Worm (Caenorhabditis elegans) whole organism, midembryonic: ENCODE measurements around the gene C15H11.11.
"Not testable (repeated sequence)": the region's sequence is repeated elsewhere in the genome, so short reads cannot be mapped to it uniquely, and the experiment has no call there.

Experiments
- T22C8.4 ChIP-seq: fragments of 200-800 bp; sonication (Bioruptor generic); IDR thresholded peaks from 2 replicates; pipeline ENCODE4 v1.3.6; 2022; ENCODE audit warnings: missing genetic modification characterization, missing compliant biosample characterization
- cog-1 ChIP-seq: sonication (generic microtip); optimal IDR thresholded peaks from 2 replicates; lab custom pipeline; 2016; ENCODE audit warnings: missing genetic modification characterization, missing compliant biosample characterization
- flt-1 ChIP-seq: fragments of 200-800 bp; sonication (Bioruptor generic); IDR thresholded peaks from 2 replicates; pipeline ENCODE4 v1.3.6; 2022; ENCODE audit warnings: missing genetic modification characterization, missing compliant biosample characterization
- klf-2 ChIP-seq: fragments of 200-800 bp; sonication (Bioruptor generic); conservative IDR thresholded peaks from 2 replicates; pipeline ENCODE4 v1.3.6; 2022; ENCODE audit warnings: missing genetic modification reagents, missing genetic modification characterization, missing compliant biosample characterization
- med-1 ChIP-seq: sonication (generic microtip); optimal IDR thresholded peaks from 2 replicates; lab custom pipeline; 2017; ENCODE audit warnings: missing genetic modification characterization, mild to moderate bottlenecking, missing compliant biosample characterization, antibody characterized with exemption, missing genetic modification reagents; ENCODE audit not compliant: insufficient read depth
- ref-1 ChIP-seq: fragments of 200-800 bp; sonication (Bioruptor generic); conservative IDR thresholded peaks from 2 replicates; pipeline ENCODE4 v1.3.6; 2022; ENCODE audit warnings: missing genetic modification reagents, missing genetic modification characterization, missing compliant biosample characterization
- tab-1 ChIP-seq: fragments of 200-800 bp; sonication (Bioruptor generic); IDR thresholded peaks from 2 replicates; pipeline ENCODE4 v1.3.6; 2022; ENCODE audit warnings: missing genetic modification characterization, missing compliant biosample characterization
- ztf-23 ChIP-seq: fragments of 200-800 bp; sonication (Bioruptor generic); IDR thresholded peaks from 2 replicates; pipeline ENCODE4 v1.3.6; 2022; ENCODE audit warnings: missing genetic modification reagents, missing genetic modification characterization, missing compliant biosample characterization
- ztf-29 ChIP-seq: fragments of 200-800 bp; sonication (Bioruptor generic); IDR thresholded peaks from 2 replicates; pipeline ENCODE4 v1.3.6; 2022; ENCODE audit warnings: missing genetic modification reagents, missing genetic modification characterization, missing compliant biosample characterization

Gene C15H11.11

ce11 chrV:14449397-14449796 lies 34.1 kb downstream of the C15H11.11 start, which contains the start of gene F23B12.7:
TSS of gene F23B12.7 (plus strand) at chrV:14449697.
- TF ChIP-seq ztf-23 (GFP tag; lab: Robert Waterston, UW) (no peak), flt-1 (GFP tag; lab: Robert Waterston, UW) (no peak), ztf-29 (no peak), med-1 (GFP tag; lab: Kevin White, UChicago) (no peak), tab-1 (GFP tag; lab: Robert Waterston, UW) (no peak), T22C8.4 (GFP tag; lab: Robert Waterston, UW) (no peak), ref-1 (GFP tag; lab: Robert Waterston, UW) (no peak), cog-1 (no peak), klf-2 (no peak)

ce11 chrV:14456626-14457025 lies 41.3 kb downstream of the C15H11.11 start, which contains the start of gene bmk-1:
TSS of gene bmk-1 (minus strand) at chrV:14456984.
- TF ChIP-seq ref-1 (GFP tag; lab: Robert Waterston, UW) (no peak), cog-1 (no peak), flt-1 (GFP tag; lab: Robert Waterston, UW) (no peak), klf-2 (no peak), med-1 (GFP tag; lab: Kevin White, UChicago) (no peak), T22C8.4 (GFP tag; lab: Robert Waterston, UW) (no peak), tab-1 (GFP tag; lab: Robert Waterston, UW) (no peak), ztf-29 (no peak), ztf-23 (GFP tag; lab: Robert Waterston, UW) (no peak)

- TF ChIP-seq flt-1 (GFP tag; lab: Robert Waterston, UW), result no peak
- TF ChIP-seq cog-1, result no peak
- no peak for TF ChIP-seq ztf-29
- no peak for TF ChIP-seq ref-1 (GFP tag; lab: Robert Waterston, UW)
- no peak for TF ChIP-seq ztf-23 (GFP tag; lab: Robert Waterston, UW)
- no peak for TF ChIP-seq klf-2
- TF ChIP-seq med-1 (GFP tag; lab: Kevin White, UChicago), result no peak
- no peak for TF ChIP-seq T22C8.4 (GFP tag; lab: Robert Waterston, UW)
- no peak for TF ChIP-seq tab-1 (GFP tag; lab: Robert Waterston, UW)
Observed at ce11 chrV:14457070-14457469, 41.8 kb downstream of the C15H11.11 start, which contains the start of gene coh-3. TSS of gene coh-3 (plus strand) at chrV:14457422.

ce11 chrV:14460122-14460521 lies 44.8 kb downstream of the C15H11.11 start:
- TF ChIP-seq klf-2, result no peak
- TF ChIP-seq ztf-23 (GFP tag; lab: Robert Waterston, UW), result no peak
- no peak for TF ChIP-seq ref-1 (GFP tag; lab: Robert Waterston, UW)
- TF ChIP-seq tab-1 (GFP tag; lab: Robert Waterston, UW), result no peak
- TF ChIP-seq med-1 (GFP tag; lab: Kevin White, UChicago), result no peak
- TF ChIP-seq ztf-29, result no peak
- TF ChIP-seq flt-1 (GFP tag; lab: Robert Waterston, UW), result no peak
- no peak for TF ChIP-seq cog-1
- TF ChIP-seq T22C8.4 (GFP tag; lab: Robert Waterston, UW), result no peak

ce11 chrV:14460615-14461102 lies 45.4 kb downstream of the C15H11.11 start, which contains the start of gene F08H9.2:
TSS of gene F08H9.2 (plus strand) at chrV:14460665.
- no peak for TF ChIP-seq tab-1 (GFP tag; lab: Robert Waterston, UW)
- TF ChIP-seq cog-1, result no peak
- TF ChIP-seq med-1 (GFP tag; lab: Kevin White, UChicago), result no peak
- TF ChIP-seq klf-2, result no peak
- no peak for TF ChIP-seq ztf-29
- no peak for TF ChIP-seq flt-1 (GFP tag; lab: Robert Waterston, UW)

- TF ChIP-seq ztf-29 (no peak), flt-1 (GFP tag; lab: Robert Waterston, UW) (no peak), ref-1 (GFP tag; lab: Robert Waterston, UW) (no peak), klf-2 (no peak), T22C8.4 (GFP tag; lab: Robert Waterston, UW) (no peak), med-1 (GFP tag; lab: Kevin White, UChicago) (no peak), cog-1 (no peak), ztf-23 (GFP tag; lab: Robert Waterston, UW) (no peak)
Observed at ce11 chrV:14462653-14463052, 47.4 kb downstream of the C15H11.11 start.

ce11 chrV:14463087-14463486 lies 47.8 kb downstream of the C15H11.11 start, which contains the start of gene F08H9.3:
TSS of gene F08H9.3 (minus strand) at chrV:14463338.
- TF ChIP-seq ztf-29; flt-1 (GFP tag; lab: Robert Waterston, UW); tab-1 (GFP tag; lab: Robert Waterston, UW): not testable (repeated sequence)

- TF ChIP-seq ref-1 (GFP tag; lab: Robert Waterston, UW), result no peak
- no peak for TF ChIP-seq flt-1 (GFP tag; lab: Robert Waterston, UW)
- TF ChIP-seq tab-1 (GFP tag; lab: Robert Waterston, UW), result no peak
- no peak for TF ChIP-seq T22C8.4 (GFP tag; lab: Robert Waterston, UW)
- no peak for TF ChIP-seq ztf-29
- TF ChIP-seq ztf-23 (GFP tag; lab: Robert Waterston, UW), result no peak
- no peak for TF ChIP-seq med-1 (GFP tag; lab: Kevin White, UChicago)
- TF ChIP-seq cog-1, result no peak
- no peak for TF ChIP-seq klf-2
Observed at ce11 chrV:14464368-14464767, 49.1 kb downstream of the C15H11.11 start, which contains the start of gene F08H9.4. TSS of gene F08H9.4 (minus strand) at chrV:14464428.
